Worm (Caenorhabditis elegans): Measurements from ENCODE around the gene srx-46.

The srx-46 gene

ce11 chrV:9333316-9334048, 19.6 kb upstream of the srx-46 start, which contains the start of gene acl-14 (continued):
- TF ChIP-seq nhr-77 (tag; optimal IDR thresholded peaks at IDR 0.05) (no peak), pax-3 (tag; optimal IDR thresholded peaks at IDR 0.05) (peak; percentile 4), ztf-4 (tag; optimal IDR thresholded peaks at IDR 0.05) (no peak), nhr-84 (tag; optimal IDR thresholded peaks at IDR 0.05) (no peak), ces-1 (GFP tag; optimal IDR thresholded peaks at IDR 0.05) (no peak), sup-37 (GFP tag; optimal IDR thresholded peaks at IDR 0.05) (no peak), nhr-20 (tag; optimal IDR thresholded peaks at IDR 0.05) (peak; percentile 12), ceh-63 (GFP tag; optimal IDR thresholded peaks at IDR 0.05) (no peak), ztf-11 (tag; optimal IDR thresholded peaks at IDR 0.05) (no peak), unc-62 (GFP tag; optimal IDR thresholded peaks at IDR 0.05) (no peak), lin-14 (GFP tag; optimal IDR thresholded peaks at IDR 0.05) (peak; percentile 33), mdl-1 (tag; optimal IDR thresholded peaks at IDR 0.05) (no peak), grh-1 (GFP tag; IDR thresholded peaks at IDR 0.05) (no peak), mab-9 (GFP tag; IDR thresholded peaks at IDR 0.05) (no peak), skn-1 (tag; optimal IDR thresholded peaks at IDR 0.05) (peak; percentile 23), nhr-28 (tag; optimal IDR thresholded peaks at IDR 0.05) (no peak), hlh-17 (GFP tag; optimal IDR thresholded peaks at IDR 0.05; ENCODE audit: borderline replicate concordance) (no peak), nhr-19 (GFP tag; conservative IDR thresholded peaks at IDR 0.05) (no peak), aha-1 (tag; optimal IDR thresholded peaks at IDR 0.05) (no peak), vab-15 (tag; optimal IDR thresholded peaks at IDR 0.05) (no peak), lin-13 (GFP tag; optimal IDR thresholded peaks at IDR 0.05) (no peak), mep-1 (tag; optimal IDR thresholded peaks at IDR 0.05) (no peak), elt-2 (tag; optimal IDR thresholded peaks at IDR 0.05) (peak; percentile 19), tbx-2 (tag; optimal IDR thresholded peaks at IDR 0.05) (no peak), ceh-82 (tag; optimal IDR thresholded peaks at IDR 0.05) (no peak), ceh-90 (tag; optimal IDR thresholded peaks at IDR 0.05) (no peak), lin-15B (tag; optimal IDR thresholded peaks at IDR 0.05) (no peak), nhr-76 (tag; optimal IDR thresholded peaks at IDR 0.05) (no peak), rnt-1 (tag; optimal IDR thresholded peaks at IDR 0.05) (no peak), blmp-1 (tag; optimal IDR thresholded peaks at IDR 0.05) (peak; percentile 55), sptf-1 (tag; optimal IDR thresholded peaks at IDR 0.05) (no peak), irx-1 (tag; optimal IDR thresholded peaks at IDR 0.05) (no peak), pag-3 (tag; optimal IDR thresholded peaks at IDR 0.05; ENCODE audit: borderline replicate concordance, insufficient read depth) (peak; percentile 37), dpl-1 (GFP tag; optimal IDR thresholded peaks at IDR 0.05) (no peak), snu-23 (GFP tag; optimal IDR thresholded peaks at IDR 0.05) (no peak), swsn-7 (tag; optimal IDR thresholded peaks at IDR 0.05) (no peak)

DNA sequence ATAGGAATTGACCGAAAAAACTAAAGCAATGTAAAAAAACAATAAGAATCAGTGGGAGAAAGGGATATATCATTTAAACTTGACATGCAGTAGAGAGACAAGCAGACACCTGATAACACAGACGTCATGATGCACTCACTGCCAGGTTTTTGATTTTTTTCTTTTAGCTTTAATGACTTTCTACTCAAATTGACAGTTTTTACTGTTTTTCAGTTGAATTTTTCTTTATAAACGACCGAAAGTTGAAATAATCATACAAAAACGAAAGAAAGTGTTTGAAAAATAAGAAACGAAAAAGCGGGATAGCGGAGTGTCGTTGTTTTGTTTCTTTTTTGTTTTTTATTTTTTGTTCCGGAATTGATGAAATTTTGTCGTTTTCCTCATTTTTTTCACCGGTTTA, 18.8 kb upstream of the srx-46 start, which contains the start of gene ucp-4:
Gene ucp-4 (plus strand): TSS at position 83 of the 400 bp plus-strand sequence.
- TF ChIP-seq dpl-1 (GFP tag; optimal IDR thresholded peaks at IDR 0.05), result peak in 1 of 3 experiments; percentile 24
- peak; percentile 44 for TF ChIP-seq blmp-1 (tag; optimal IDR thresholded peaks at IDR 0.05)
- TF ChIP-seq nhr-85 (tag), result peak; percentile 11
- TF ChIP-seq lin-14 (GFP tag; optimal IDR thresholded peaks at IDR 0.05), result peak; percentile 23
- peak in 1 of 2 experiments; percentile 9 for TF ChIP-seq lsy-2 (tag; optimal IDR thresholded peaks at IDR 0.05)
- TF ChIP-seq sptf-1 (tag; optimal IDR thresholded peaks at IDR 0.05), result no peak
- no peak for TF ChIP-seq sox-4 (tag; optimal IDR thresholded peaks at IDR 0.05)

ce11 chrV:9336462-9336861, 16.6 kb upstream of the srx-46 start, which contains the start of gene coq-6:
TSS of gene coq-6 (plus strand) at chrV:9336762.
- no peak for TF ChIP-seq unc-130 (tag; optimal IDR thresholded peaks at IDR 0.05)
- no peak for TF ChIP-seq tbx-2 (tag; optimal IDR thresholded peaks at IDR 0.05)
- no peak for TF ChIP-seq unc-98 (GFP tag; IDR thresholded peaks at IDR 0.05)
- TF ChIP-seq hlh-17 (GFP tag; optimal IDR thresholded peaks at IDR 0.05; ENCODE audit: borderline replicate concordance), result no peak
- TF ChIP-seq nhr-12 (tag; optimal IDR thresholded peaks at IDR 0.05), result no peak
- no peak for TF ChIP-seq sox-4 (tag; optimal IDR thresholded peaks at IDR 0.05)
- TF ChIP-seq fkh-4 (tag; optimal IDR thresholded peaks at IDR 0.05; ENCODE audit: borderline replicate concordance), result no peak
- no peak for TF ChIP-seq sup-37 (GFP tag; optimal IDR thresholded peaks at IDR 0.05)
- no peak for TF ChIP-seq lsy-2 (tag; optimal IDR thresholded peaks at IDR 0.05)
- no peak for TF ChIP-seq pax-3 (tag; optimal IDR thresholded peaks at IDR 0.05)
